Fruit fly (Drosophila melanogaster) whole organism, embryonic: ENCODE data around the gene CG31459.

ENCODE experiments used
- Bdp1 ChIP-seq: fragments of 200-800 bp; sonication (Bioruptor generic); optimal IDR thresholded peaks from 3 replicates; lab custom pipeline; 2016; ENCODE audit warnings: missing biosample characterization, missing genetic modification characterization
- C15 ChIP-seq: fragments of 200-800 bp; sonication (Bioruptor generic); IDR thresholded peaks from 3 replicates; pipeline ENCODE4 v1.3.6; 2022; ENCODE audit warnings: missing biosample characterization, missing genetic modification characterization
- CG10462 ChIP-seq: fragments of 200-800 bp; sonication (Bioruptor generic); optimal IDR thresholded peaks from 2 replicates; lab custom pipeline; 2016; ENCODE audit warnings: missing biosample characterization, missing genetic modification characterization
- CG10543 ChIP-seq: fragments of 200-800 bp; sonication (Bioruptor generic); optimal IDR thresholded peaks from 3 replicates; lab custom pipeline; 2017; ENCODE audit warnings: missing biosample characterization, mild to moderate bottlenecking, missing genetic modification characterization, moderate library complexity
- CG11085 ChIP-seq: fragments of 200-800 bp; sonication (Bioruptor generic); IDR thresholded peaks from 2 replicates; pipeline ENCODE4 v1.3.6; 2022; ENCODE audit warnings: missing biosample characterization, missing genetic modification characterization
- CG11560 ChIP-seq: fragments of 200-800 bp; sonication (Bioruptor generic); IDR thresholded peaks from 3 replicates; pipeline ENCODE4 v1.3.6; 2022; ENCODE audit warnings: missing biosample characterization, missing genetic modification characterization
- CG11695 ChIP-seq: fragments of 200-800 bp; sonication (Bioruptor generic); IDR thresholded peaks from 3 replicates; pipeline ENCODE4 v1.3.6; 2022; ENCODE audit warnings: missing biosample characterization, missing genetic modification characterization
- CG15601 ChIP-seq: fragments of 200-800 bp; sonication (Bioruptor generic); optimal IDR thresholded peaks from 3 replicates; lab custom pipeline; 2019; ENCODE audit warnings: missing biosample characterization, mild to moderate bottlenecking, missing genetic modification characterization, moderate library complexity
- CG1602 ChIP-seq: fragments of 200-800 bp; sonication (Bioruptor generic); optimal IDR thresholded peaks from 3 replicates; lab custom pipeline; 2016; ENCODE audit warnings: missing biosample characterization, missing genetic modification characterization
- CG17612 ChIP-seq: fragments of 200-800 bp; sonication (Bioruptor generic); IDR thresholded peaks from 2 replicates; pipeline ENCODE4 v1.3.6; 2022; ENCODE audit warnings: missing biosample characterization, missing genetic modification characterization
- CG2116 ChIP-seq: fragments of 200-800 bp; sonication (Bioruptor generic); optimal IDR thresholded peaks from 3 replicates; lab custom pipeline; 2018; ENCODE audit warnings: missing biosample characterization, mild to moderate bottlenecking, missing genetic modification characterization
- CG2875 ChIP-seq: fragments of 200-800 bp; sonication (Bioruptor generic); optimal IDR thresholded peaks from 2 replicates; lab custom pipeline; 2017; ENCODE audit warnings: missing biosample characterization, mild to moderate bottlenecking, missing genetic modification characterization, missing genetic modification reagents
- CG31441 ChIP-seq: fragments of 200-800 bp; sonication (Bioruptor generic); IDR thresholded peaks from 2 replicates; pipeline ENCODE4 v1.3.6; 2022; ENCODE audit warnings: missing biosample characterization, missing genetic modification characterization
- CG33557 ChIP-seq: fragments of 200-800 bp; sonication (Bioruptor generic); optimal IDR thresholded peaks from 2 replicates; lab custom pipeline; 2019; ENCODE audit warnings: missing biosample characterization, mild to moderate bottlenecking, missing genetic modification characterization, moderate library complexity
- CG4424 ChIP-seq: fragments of 200-800 bp; sonication (Bioruptor generic); optimal IDR thresholded peaks from 3 replicates; lab custom pipeline; 2016; ENCODE audit warnings: missing biosample characterization, missing genetic modification characterization
- CG6683 ChIP-seq: fragments of 200-800 bp; sonication (Bioruptor generic); optimal IDR thresholded peaks from 2 replicates; lab custom pipeline; 2017; ENCODE audit warnings: missing biosample characterization, mild to moderate bottlenecking, missing genetic modification characterization, missing genetic modification reagents
- CG7839 ChIP-seq: fragments of 200-800 bp; sonication (Bioruptor generic); optimal IDR thresholded peaks from 3 replicates; lab custom pipeline; 2018; ENCODE audit warnings: missing biosample characterization, mild to moderate bottlenecking, missing genetic modification characterization, moderate library complexity
- CG9727 ChIP-seq: fragments of 200-800 bp; sonication (Bioruptor generic); optimal IDR thresholded peaks from 3 replicates; lab custom pipeline; 2017; ENCODE audit warnings: missing biosample characterization, mild to moderate bottlenecking, missing genetic modification characterization
- Chrac-16 ChIP-seq: fragments of 200-800 bp; sonication (Bioruptor generic); optimal IDR thresholded peaks from 3 replicates; lab custom pipeline; 2016; ENCODE audit warnings: missing biosample characterization, missing genetic modification characterization
- CkIIα-i1 ChIP-seq: fragments of 200-800 bp; sonication (Bioruptor generic); IDR thresholded peaks from 2 replicates; pipeline ENCODE4 v1.3.6; 2022; ENCODE audit warnings: missing biosample characterization, missing genetic modification characterization
- D19B ChIP-seq: fragments of 200-800 bp; sonication (Bioruptor generic); optimal IDR thresholded peaks from 2 replicates; lab custom pipeline; 2017; ENCODE audit warnings: missing biosample characterization, mild to moderate bottlenecking, missing genetic modification characterization
- Dek ChIP-seq: fragments of 200-800 bp; sonication (Bioruptor generic); optimal IDR thresholded peaks from 3 replicates; lab custom pipeline; 2019; ENCODE audit warnings: missing biosample characterization, mild to moderate bottlenecking, missing genetic modification characterization, moderate library complexity
- Gug ChIP-seq: fragments of 200-800 bp; sonication (Bioruptor generic); IDR thresholded peaks from 4 replicates; pipeline ENCODE4 v1.3.6; 2022; ENCODE audit warnings: missing biosample characterization, missing genetic modification characterization
- Hsf ChIP-seq: fragments of 200-800 bp; sonication (Bioruptor generic); optimal IDR thresholded peaks from 3 replicates; lab custom pipeline; 2016; ENCODE audit warnings: missing biosample characterization, missing genetic modification characterization
- Lpt ChIP-seq: fragments of >200 bp; optimal IDR thresholded peaks from 2 replicates; lab custom pipeline; 2018; ENCODE audit warnings: missing biosample characterization, missing genetic modification characterization
- Med ChIP-seq: fragments of 200-800 bp; sonication (Bioruptor generic); peaks from one replicate; lab custom pipeline; 2016; ENCODE audit warnings: missing biosample characterization, missing genetic modification characterization, mild to moderate bottlenecking, inconsistent platforms, moderate library complexity
- Mes4 ChIP-seq: fragments of 200-800 bp; sonication (Bioruptor generic); optimal IDR thresholded peaks from 2 replicates; lab custom pipeline; 2016; ENCODE audit warnings: missing biosample characterization, missing genetic modification characterization
- Neu2 ChIP-seq: fragments of 200-800 bp; sonication (Bioruptor generic); optimal IDR thresholded peaks from 3 replicates; lab custom pipeline; 2016; ENCODE audit warnings: missing biosample characterization, missing genetic modification characterization, borderline replicate concordance
- Nf-YA ChIP-seq: fragments of 200-800 bp; sonication (Bioruptor generic); IDR thresholded peaks from 2 replicates; pipeline ENCODE4 v1.3.6; 2022; ENCODE audit warnings: missing biosample characterization, missing genetic modification characterization
- Optix ChIP-seq: fragments of 200-800 bp; sonication (Bioruptor generic); IDR thresholded peaks from 3 replicates; pipeline ENCODE4 v1.3.6; 2022; ENCODE audit warnings: missing biosample characterization, missing genetic modification characterization
- Ptx1 ChIP-seq: fragments of 200-800 bp; sonication (Bioruptor generic); IDR thresholded peaks from 2 replicates; pipeline ENCODE4 v1.3.6; 2022; ENCODE audit warnings: missing biosample characterization, missing genetic modification characterization
- YL-1 ChIP-seq: fragments of 200-800 bp; sonication (Bioruptor generic); optimal IDR thresholded peaks from 3 replicates; lab custom pipeline; 2017; ENCODE audit warnings: missing biosample characterization, mild to moderate bottlenecking, missing genetic modification characterization
- bigmax ChIP-seq: fragments of 200-800 bp; sonication (Bioruptor generic); optimal IDR thresholded peaks from 2 replicates; lab custom pipeline; 2018; ENCODE audit warnings: missing biosample characterization, mild to moderate bottlenecking, missing genetic modification characterization
- chn ChIP-seq: fragments of 200-800 bp; sonication (Bioruptor generic); optimal IDR thresholded peaks from 2 replicates; lab custom pipeline; 2016; ENCODE audit warnings: missing biosample characterization, missing genetic modification characterization
- dm ChIP-seq: fragments of 200-800 bp; sonication (Bioruptor generic); optimal IDR thresholded peaks from 3 replicates; lab custom pipeline; 2016; ENCODE audit warnings: missing biosample characterization, missing genetic modification characterization
- dpn ChIP-seq, 2 experiments: fragments of 200-800 bp; sonication (Bioruptor generic); optimal IDR thresholded peaks; 3 replicates each; lab custom pipeline; 2016; ENCODE audit warnings: missing biosample characterization in 2 of 2, missing genetic modification characterization in 2 of 2
- en ChIP-seq: fragments of 200-800 bp; sonication (Bioruptor generic); optimal IDR thresholded peaks from 2 replicates; lab custom pipeline; 2016; ENCODE audit warnings: missing biosample characterization, missing genetic modification characterization
- ham ChIP-seq: fragments of 200-800 bp; sonication (Bioruptor generic); IDR thresholded peaks from 2 replicates; pipeline ENCODE4 v1.3.6; 2022; ENCODE audit warnings: missing biosample characterization, missing genetic modification characterization
- insv ChIP-seq, 2 experiments: fragments of 200-800 bp; sonication (Bioruptor generic); optimal IDR thresholded peaks; 3 replicates each; lab custom pipeline; 2016 to 2018; ENCODE audit warnings: missing biosample characterization in 2 of 2, missing genetic modification characterization in 2 of 2
- jing ChIP-seq: fragments of 200-800 bp; sonication (Bioruptor generic); optimal IDR thresholded peaks from 2 replicates; lab custom pipeline; 2018; ENCODE audit warnings: missing biosample characterization, mild to moderate bottlenecking, missing genetic modification characterization
- luna ChIP-seq: fragments of 200-800 bp; sonication (Bioruptor generic); optimal IDR thresholded peaks from 2 replicates; lab custom pipeline; 2016; ENCODE audit warnings: missing biosample characterization, missing genetic modification characterization
- mam ChIP-seq: fragments of 200-800 bp; sonication (Bioruptor generic); optimal IDR thresholded peaks from 3 replicates; lab custom pipeline; 2016; ENCODE audit warnings: missing biosample characterization, missing genetic modification characterization
- p53 ChIP-seq: fragments of 200-800 bp; sonication (Bioruptor generic); optimal IDR thresholded peaks from 2 replicates; lab custom pipeline; 2016; ENCODE audit warnings: missing biosample characterization, missing genetic modification characterization
- pfk ChIP-seq: fragments of 200-800 bp; sonication (Bioruptor generic); optimal IDR thresholded peaks from 2 replicates; lab custom pipeline; 2018; ENCODE audit warnings: missing biosample characterization, mild to moderate bottlenecking, missing genetic modification characterization, moderate library complexity
- pita ChIP-seq: fragments of 200-800 bp; sonication (Bioruptor generic); optimal IDR thresholded peaks from 2 replicates; lab custom pipeline; 2017; ENCODE audit warnings: missing biosample characterization, mild to moderate bottlenecking, missing genetic modification characterization
- rib ChIP-seq: fragments of 200-800 bp; sonication (Bioruptor generic); IDR thresholded peaks from 2 replicates; pipeline ENCODE4 v1.3.6; 2022; ENCODE audit warnings: missing biosample characterization, missing genetic modification characterization
- sc ChIP-seq, 3 experiments: fragments of >200 bp in 2 of 3; fragments of 200-800 bp in 1 of 3; sonication (Bioruptor generic) in 1 of 3; optimal IDR thresholded peaks; 2 replicates in 2 of 3; 3 replicates in 1 of 3; lab custom pipeline; 2017; ENCODE audit warnings: mild to moderate bottlenecking in 1 of 3, missing biosample characterization in 1 of 3, missing genetic modification characterization in 1 of 3, missing genetic modification reagents in 1 of 3
- so ChIP-seq: fragments of 200-800 bp; sonication (Bioruptor generic); IDR thresholded peaks from 3 replicates; pipeline ENCODE4 v1.3.6; 2022; ENCODE audit warnings: missing biosample characterization, missing genetic modification characterization
- sob ChIP-seq: fragments of 200-800 bp; sonication (Bioruptor generic); IDR thresholded peaks from 2 replicates; pipeline ENCODE4 v1.3.6; 2022; ENCODE audit warnings: missing biosample characterization, missing genetic modification characterization

Gene CG31459

DNA sequence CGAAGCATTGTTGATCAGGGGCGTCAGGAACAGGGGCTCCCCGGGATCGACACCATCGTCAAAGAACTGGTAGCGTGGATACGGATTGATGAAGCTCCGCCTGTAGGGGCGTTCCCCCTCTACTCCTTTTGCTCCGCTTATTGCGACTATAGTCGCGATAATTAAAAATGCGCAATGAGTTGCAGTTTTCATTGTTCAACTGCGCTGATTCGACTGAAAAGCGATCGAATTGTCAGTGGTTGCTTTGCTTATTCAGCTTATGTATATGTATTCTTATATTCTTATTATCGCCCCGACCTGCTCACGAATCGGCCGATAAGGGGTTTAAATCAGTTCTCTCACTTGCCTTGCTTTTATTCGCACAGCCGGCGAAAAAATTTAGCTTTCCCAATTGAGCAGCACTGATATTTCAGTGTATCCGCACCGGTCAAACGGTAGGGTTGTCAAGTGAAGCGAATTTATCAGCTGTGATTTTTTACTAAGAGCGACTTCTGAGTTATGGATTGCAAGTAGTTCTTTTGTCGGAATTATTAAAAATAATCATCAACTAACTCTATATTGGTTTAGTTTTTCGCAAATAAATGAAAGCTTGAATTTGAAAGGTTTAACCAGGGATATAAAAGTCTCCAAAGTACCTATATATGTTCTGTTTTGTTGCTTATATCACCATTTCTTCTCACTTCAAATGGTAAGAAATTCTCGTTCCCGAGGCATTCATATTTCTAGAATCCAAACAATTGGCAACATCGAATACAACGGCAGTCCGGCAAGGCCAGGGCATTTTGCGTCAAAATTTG, 23.5 kb downstream of the CG31459 start, which contains the start of the genes CG4572 and CG4686 (continued):
- TF ChIP-seq insv (GFP tag; optimal IDR thresholded peaks at IDR 0.05; lab: Kevin White, UChicago) (peak in 1 of 2 experiments; percentile 54), luna (GFP tag; lab: Kevin White, UChicago) (peak; percentile 53), so (GFP tag; lab: Robert Waterston, UW) (no peak), Neu2 (no peak), CkIIα-i1 (GFP tag; lab: Robert Waterston, UW) (no peak), Optix (GFP tag; lab: Robert Waterston, UW) (no peak), CG10462 (GFP tag; lab: Kevin White, UChicago) (peak; percentile 47), CG4424 (GFP tag; lab: Kevin White, UChicago) (peak; percentile 76), Dek (peak; percentile 72), pita (GFP tag; lab: Kevin White, UChicago) (no peak), sc (optimal IDR thresholded peaks at IDR 0.05; lab: Kevin White, UChicago) (no peak), sc (GFP tag; optimal IDR thresholded peaks at IDR 0.05; lab: Kevin White, UChicago) (peak; percentile 22), Gug (peak; percentile 83; the same call in 3 of the 4 replicates), CG10543 (GFP tag; lab: Kevin White, UChicago) (peak; percentile 83), p53 (GFP tag; lab: Kevin White, UChicago) (peak; percentile 43), CG6683 (GFP tag; lab: Kevin White, UChicago) (peak; percentile 38), jing (GFP tag; lab: Kevin White, UChicago) (peak; percentile 23), mam (peak; percentile 80), CG2116 (peak; percentile 68), chn (GFP tag; lab: Kevin White, UChicago) (peak; percentile 59), ham (no peak), D19B (peak; percentile 56), CG1602 (peak; percentile 74), dpn (GFP tag; optimal IDR thresholded peaks at IDR 0.05; lab: Kevin White, UChicago) (peak; percentile 78 to 80), Med (GFP tag; lab: Kevin White, UChicago) (peak; percentile 96), CG11085 (GFP tag; lab: Robert Waterston, UW) (peak; percentile 80), sob (GFP tag; lab: Robert Waterston, UW) (peak; percentile 83), CG11560 (peak; percentile 39; the same call in 1 of the 3 replicates), Hsf (GFP tag; lab: Kevin White, UChicago) (peak; percentile 83), rib (GFP tag; lab: Robert Waterston, UW) (peak; percentile 92), bigmax (GFP tag; lab: Kevin White, UChicago) (no peak), pfk (no peak), CG7839 (tag; lab: Kevin White, UChicago) (peak; percentile 69), Nf-YA (GFP tag; lab: Robert Waterston, UW) (no peak), CG33557 (GFP tag; lab: Kevin White, UChicago) (peak; percentile 62), CG2875 (peak; percentile 7), Chrac-16 (peak; percentile 64), Mes4 (GFP tag; lab: Kevin White, UChicago) (peak; percentile 74), CG17612 (GFP tag; lab: Robert Waterston, UW) (0 out of 2 replicates have a peak, but pooled peaks have one; percentile 49), CG31441 (GFP tag; lab: Robert Waterston, UW) (peak; percentile 92), en (peak; percentile 44), Lpt (no peak), Bdp1 (GFP tag; lab: Kevin White, UChicago) (peak; percentile 48), CG11695 (GFP tag; lab: Robert Waterston, UW) (peak; percentile 87; the same call in 2 of the 3 replicates), Ptx1 (GFP tag; lab: Robert Waterston, UW) (peak; percentile 91), C15 (GFP tag; lab: Robert Waterston, UW) (no peak), CG9727 (GFP tag; lab: Kevin White, UChicago) (peak; percentile 63), dm (GFP tag; lab: Kevin White, UChicago) (peak; percentile 74), YL-1 (peak; percentile 60), CG15601 (tag; lab: Kevin White, UChicago) (peak; percentile 70)
